Fruit fly (Drosophila melanogaster) whole organism, wandering third instar larva: ENCODE data around the gene Sce.

Source experiments
- CG32264 ChIP-seq: fragments of 200-800 bp; sonication (Bioruptor generic); optimal IDR thresholded peaks from 2 replicates; lab custom pipeline; 2016; ENCODE audit warnings: missing biosample characterization, missing genetic modification characterization
- CG9705 ChIP-seq: fragments of 200-800 bp; sonication (Bioruptor generic); optimal IDR thresholded peaks from 2 replicates; lab custom pipeline; 2018; ENCODE audit warnings: missing biosample characterization, mild to moderate bottlenecking, missing genetic modification characterization
- Dfd ChIP-seq: fragments of >200 bp; optimal IDR thresholded peaks from 2 replicates; lab custom pipeline; 2017; ENCODE audit warnings: missing biosample characterization, missing genetic modification characterization
- Dif ChIP-seq: fragments of 200-275, 200-300 bp; sonication (Bioruptor generic); optimal IDR thresholded peaks from 2 replicates; lab custom pipeline; 2018; ENCODE audit warnings: missing biosample characterization, missing genetic modification characterization; ENCODE audit not compliant: partially characterized antibody
- GATAd ChIP-seq: sonication (Bioruptor generic); optimal IDR thresholded peaks from 2 replicates; lab custom pipeline; 2016; ENCODE audit warnings: missing biosample characterization, missing genetic modification characterization
- HLH106 ChIP-seq: fragments of 200-800 bp; optimal IDR thresholded peaks from 3 replicates; lab custom pipeline; 2019; ENCODE audit warnings: missing biosample characterization, mild to moderate bottlenecking, missing genetic modification characterization, moderate library complexity
- Hnf4 ChIP-seq: fragments of 200-800 bp; sonication (Bioruptor generic); optimal IDR thresholded peaks from 2 replicates; lab custom pipeline; 2016; ENCODE audit warnings: missing biosample characterization, mild to moderate bottlenecking, missing genetic modification characterization
- Hr78 ChIP-seq: fragments of >200 bp; optimal IDR thresholded peaks from 2 replicates; lab custom pipeline; 2017; ENCODE audit warnings: missing biosample characterization, missing genetic modification characterization
- Hr83 ChIP-seq: fragments of 200-300 bp; sonication (Bioruptor generic); optimal IDR thresholded peaks from 2 replicates; lab custom pipeline; 2016; ENCODE audit warnings: missing biosample characterization, mild to moderate bottlenecking, missing genetic modification characterization, moderate library complexity; ENCODE audit not compliant: poor library complexity, severe bottlenecking
- Jra ChIP-seq: sonication (Bioruptor generic); optimal IDR thresholded peaks from 2 replicates; lab custom pipeline; 2016; ENCODE audit warnings: missing biosample characterization, missing genetic modification characterization
- Mio ChIP-seq: sonication (Bioruptor generic); optimal IDR thresholded peaks from 2 replicates; lab custom pipeline; 2016; ENCODE audit warnings: missing biosample characterization, missing genetic modification characterization
- Myc ChIP-seq: fragments of >200 bp; optimal IDR thresholded peaks from 2 replicates; lab custom pipeline; 2017
- N ChIP-seq: fragments of >200 bp; optimal IDR thresholded peaks from 2 replicates; lab custom pipeline; 2018; ENCODE audit warnings: missing biosample characterization, missing external identifiers, missing genetic modification characterization
- OdsH ChIP-seq: fragments of 200-800 bp; sonication (Bioruptor generic); optimal IDR thresholded peaks from 2 replicates; lab custom pipeline; 2016; ENCODE audit warnings: missing biosample characterization, mild to moderate bottlenecking, missing genetic modification characterization
- Rel ChIP-seq, 2 experiments: fragments of 200-800 bp; sonication (Bioruptor generic) in 1 of 2; optimal IDR thresholded peaks; 2 replicates in 1 of 2; 3 replicates in 1 of 2; lab custom pipeline; 2016 to 2019; ENCODE audit warnings: mild to moderate bottlenecking in 2 of 2, missing biosample characterization in 2 of 2, missing genetic modification characterization in 2 of 2, moderate library complexity in 1 of 2
- Sp1 ChIP-seq: fragments of 200-800 bp; sonication (Bioruptor generic); optimal IDR thresholded peaks from 3 replicates; lab custom pipeline; 2019; ENCODE audit warnings: missing biosample characterization, mild to moderate bottlenecking, missing genetic modification characterization, moderate library complexity
- Vsx2 ChIP-seq: fragments of 200-300, 225-300 bp; sonication (Bioruptor generic); optimal IDR thresholded peaks from 2 replicates; lab custom pipeline; 2018; ENCODE audit warnings: missing biosample characterization, missing genetic modification characterization; ENCODE audit not compliant: partially characterized antibody
- br ChIP-seq: fragments of 200-800 bp; sonication (Bioruptor generic); optimal IDR thresholded peaks from 2 replicates; lab custom pipeline; 2016; ENCODE audit warnings: missing biosample characterization, missing genetic modification characterization
- brk ChIP-seq: fragments of 200-800 bp; sonication (Bioruptor generic); optimal IDR thresholded peaks from 2 replicates; lab custom pipeline; 2016; ENCODE audit warnings: missing biosample characterization, mild to moderate bottlenecking, missing genetic modification characterization
- dl ChIP-seq, 2 experiments: fragments of 175-275, 200-275 bp in 1 of 2; fragments of 200-275 bp in 1 of 2; sonication (Bioruptor generic); optimal IDR thresholded peaks; lab custom pipeline; 2018; ENCODE audit warnings: mild to moderate bottlenecking in 2 of 2, missing biosample characterization in 2 of 2, missing genetic modification characterization in 2 of 2, moderate library complexity in 2 of 2; ENCODE audit not compliant: partially characterized antibody in 2 of 2, insufficient read depth in 1 of 2
- dmrt93B ChIP-seq: fragments of 200-800 bp; sonication (Bioruptor generic); optimal IDR thresholded peaks from 2 replicates; lab custom pipeline; 2018; ENCODE audit warnings: missing biosample characterization, mild to moderate bottlenecking, missing genetic modification characterization
- dsf ChIP-seq: sonication (Bioruptor generic); optimal IDR thresholded peaks from 2 replicates; lab custom pipeline; 2016; ENCODE audit warnings: missing biosample characterization, missing genetic modification characterization, borderline replicate concordance
- ey ChIP-seq: fragments of 200-800 bp; sonication (Bioruptor generic); optimal IDR thresholded peaks from 2 replicates; lab custom pipeline; 2016; ENCODE audit warnings: missing biosample characterization, missing genetic modification characterization
- foxo ChIP-seq, 2 experiments: fragments of 200-800 bp; sonication (Bioruptor generic); optimal IDR thresholded peaks; 2 replicates in 1 of 2; 3 replicates in 1 of 2; lab custom pipeline; 2016 to 2017; ENCODE audit warnings: missing biosample characterization in 2 of 2, missing genetic modification characterization in 2 of 2
- fru ChIP-seq: fragments of 200-800 bp; sonication (Bioruptor generic); optimal IDR thresholded peaks from 3 replicates; lab custom pipeline; 2016; ENCODE audit warnings: missing biosample characterization, mild to moderate bottlenecking, missing genetic modification characterization
- h ChIP-seq: fragments of 200-800 bp; sonication (Bioruptor generic); optimal IDR thresholded peaks from 3 replicates; lab custom pipeline; 2016; ENCODE audit warnings: missing biosample characterization, mild to moderate bottlenecking, missing genetic modification characterization
- jim ChIP-seq: fragments of 175-275, 200-325 bp; sonication (Bioruptor generic); optimal IDR thresholded peaks from 2 replicates; lab custom pipeline; 2016; ENCODE audit warnings: missing biosample characterization, mild to moderate bottlenecking, missing genetic modification characterization
- lola ChIP-seq: fragments of >200 bp; optimal IDR thresholded peaks from 2 replicates; lab custom pipeline; 2017; ENCODE audit warnings: missing biosample characterization, missing genetic modification characterization
- pan ChIP-seq: fragments of >200 bp; optimal IDR thresholded peaks from 2 replicates; lab custom pipeline; 2017
- psq ChIP-seq: fragments of 200-800 bp; sonication (Bioruptor generic); optimal IDR thresholded peaks from 3 replicates; lab custom pipeline; 2017; ENCODE audit warnings: missing biosample characterization, mild to moderate bottlenecking, missing genetic modification characterization, moderate library complexity
- rgr ChIP-seq: fragments of 200-800 bp; sonication (Bioruptor generic); optimal IDR thresholded peaks from 3 replicates; lab custom pipeline; 2016; ENCODE audit warnings: missing biosample characterization, mild to moderate bottlenecking, missing genetic modification characterization
- sage ChIP-seq: fragments of 200-800 bp; sonication (Bioruptor generic); optimal IDR thresholded peaks from 2 replicates; lab custom pipeline; 2016; ENCODE audit warnings: missing biosample characterization, mild to moderate bottlenecking, missing genetic modification characterization
- sv ChIP-seq: fragments of 200-800 bp; sonication (Bioruptor generic); optimal IDR thresholded peaks from 3 replicates; lab custom pipeline; 2016; ENCODE audit warnings: missing biosample characterization, missing genetic modification characterization
- tai ChIP-seq: sonication (Bioruptor generic); optimal IDR thresholded peaks from 2 replicates; lab custom pipeline; 2016; ENCODE audit warnings: missing biosample characterization, missing genetic modification characterization
- usp ChIP-seq: fragments of >200 bp; optimal IDR thresholded peaks from 2 replicates; lab custom pipeline; 2017; ENCODE audit warnings: missing biosample characterization, missing genetic modification characterization
- woc ChIP-seq: sonication (Bioruptor generic); optimal IDR thresholded peaks from 2 replicates; lab custom pipeline; 2016; ENCODE audit warnings: missing biosample characterization, mild to moderate bottlenecking, missing genetic modification characterization

The Sce gene

DNA sequence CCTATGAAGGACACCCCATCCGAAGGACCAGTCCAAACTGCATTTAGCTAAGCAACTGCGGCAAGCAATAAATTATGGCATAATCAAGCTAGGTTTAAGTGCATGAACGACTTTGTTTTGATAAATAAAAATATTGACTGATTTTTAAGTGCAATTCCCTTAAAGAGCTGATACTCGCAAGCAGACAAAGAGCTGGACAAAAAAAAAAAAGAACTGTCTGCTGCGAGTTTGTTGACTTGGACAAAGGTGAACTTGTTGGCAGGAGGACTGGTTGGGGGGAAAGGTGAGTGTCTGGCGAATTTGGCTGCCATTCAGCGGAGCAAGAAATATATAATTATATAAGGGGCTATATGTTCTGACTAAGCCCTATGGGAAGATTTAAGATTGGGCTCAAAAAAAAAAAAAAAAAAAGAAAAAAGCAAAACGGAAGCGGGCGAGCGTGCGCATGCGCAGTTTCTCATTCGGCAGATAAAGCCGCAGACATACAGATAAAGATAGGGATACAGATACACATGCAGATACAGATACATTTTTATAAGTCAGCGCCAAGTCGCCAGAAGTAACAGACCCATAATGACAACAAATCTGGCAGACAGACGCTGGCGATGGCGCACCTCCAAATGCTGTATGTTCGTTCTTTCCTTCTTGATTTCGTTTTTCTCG lies 10.9 kb upstream of the Sce start:
- TF ChIP-seq ey (GFP tag; lab: Kevin White, UChicago) = no peak
- TF ChIP-seq Dif (GFP tag; lab: Kevin White, UChicago) = no peak
- TF ChIP-seq CG9705 = no peak
- no peak for TF ChIP-seq foxo (GFP tag; optimal IDR thresholded peaks at IDR 0.05; lab: Kevin White, UChicago)
- peak; percentile 60 for TF ChIP-seq psq
- no peak for TF ChIP-seq sage (GFP tag; lab: Kevin White, UChicago)
- no peak for TF ChIP-seq woc
- no peak for TF ChIP-seq dmrt93B (GFP tag; lab: Kevin White, UChicago)
- TF ChIP-seq Vsx2 = no peak
- TF ChIP-seq Sp1 (GFP tag; lab: Kevin White, UChicago) = no peak
- TF ChIP-seq dl (GFP tag; optimal IDR thresholded peaks at IDR 0.05; lab: Kevin White, UChicago; ENCODE audit: insufficient read depth in 1 of 2, partially characterized antibody in 2 of 2) = no peak
- TF ChIP-seq fru = peak; percentile 58
- no peak for TF ChIP-seq h (GFP tag; lab: Kevin White, UChicago)
- no peak for TF ChIP-seq jim (GFP tag; lab: Kevin White, UChicago)

- TF ChIP-seq rgr = no peak
- no peak for TF ChIP-seq dl (GFP tag; optimal IDR thresholded peaks at IDR 0.05; lab: Kevin White, UChicago; ENCODE audit: insufficient read depth in 1 of 2, partially characterized antibody in 2 of 2)
- no peak for TF ChIP-seq CG32264
- no peak for TF ChIP-seq OdsH (GFP tag; lab: Kevin White, UChicago)
- no peak for TF ChIP-seq fru
- TF ChIP-seq Dfd = no peak
- TF ChIP-seq h (GFP tag; lab: Kevin White, UChicago) = no peak
- TF ChIP-seq usp (GFP tag; lab: Kevin White, UChicago) = no peak
- TF ChIP-seq GATAd = no peak
- TF ChIP-seq br (GFP tag; lab: Kevin White, UChicago) = no peak
- TF ChIP-seq pan (lab: Kevin White, UChicago) = no peak
- TF ChIP-seq ey (GFP tag; lab: Kevin White, UChicago) = no peak
- TF ChIP-seq Dif (GFP tag; lab: Kevin White, UChicago) = no peak
- no peak for TF ChIP-seq Myc (lab: Kevin White, UChicago)
- TF ChIP-seq dmrt93B (GFP tag; lab: Kevin White, UChicago) = no peak
- no peak for TF ChIP-seq lola (GFP tag; lab: Kevin White, UChicago)
- no peak for TF ChIP-seq CG9705
- TF ChIP-seq Vsx2 = no peak
- no peak for TF ChIP-seq Rel (GFP tag; optimal IDR thresholded peaks at IDR 0.05; lab: Kevin White, UChicago)
- no peak for TF ChIP-seq Rel (tag; optimal IDR thresholded peaks at IDR 0.05; lab: Kevin White, UChicago)
- TF ChIP-seq dsf (GFP tag; lab: Kevin White, UChicago) = no peak
- TF ChIP-seq, all 38 proteins: peak for 0
These were observed 6.2 kb upstream of the Sce start, which contains the start of gene CG31055 for dm6 chr3R:27688034-27688433. Gene CG31055 (minus strand): TSS chr3R:27688134.

DNA sequence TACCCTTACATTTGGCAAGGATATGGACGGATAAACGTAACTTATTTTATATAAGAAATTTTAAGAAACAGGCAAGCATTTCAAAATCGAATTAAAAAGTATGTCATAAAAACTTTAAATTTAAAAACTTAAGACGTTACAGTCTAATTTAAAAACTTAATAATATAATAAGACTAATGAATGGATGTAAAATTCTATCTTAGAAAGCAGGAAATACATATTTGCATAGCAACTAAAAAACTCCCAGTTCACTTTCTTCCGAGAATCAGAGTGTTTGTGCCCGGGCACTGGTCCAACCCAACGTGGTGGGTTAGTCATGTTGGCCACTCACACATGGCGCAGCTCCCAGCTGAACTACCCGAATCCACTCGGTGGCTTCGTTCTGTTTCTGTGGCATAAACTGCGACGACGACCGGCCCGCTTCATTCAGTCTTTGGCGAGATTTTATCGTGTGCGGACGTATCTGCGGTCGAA lies 3.7 kb upstream of the Sce start, which contains the start of gene CG12880:
CG12880 (plus strand) TSS at position 424 of the 474 bp plus-strand sequence.
- no peak for TF ChIP-seq Jra (GFP tag; lab: Kevin White, UChicago)
- no peak for TF ChIP-seq tai
- peak; percentile 19 for TF ChIP-seq HLH106 (tag; lab: Kevin White, UChicago)
- TF ChIP-seq Rel (GFP tag; optimal IDR thresholded peaks at IDR 0.05; lab: Kevin White, UChicago) = no peak
- no peak for TF ChIP-seq Rel (tag; optimal IDR thresholded peaks at IDR 0.05; lab: Kevin White, UChicago)
- no peak for TF ChIP-seq brk (GFP tag; lab: Kevin White, UChicago)
- no peak for TF ChIP-seq sv
- TF ChIP-seq ey (GFP tag; lab: Kevin White, UChicago) = peak; percentile 9
- no peak for TF ChIP-seq Dfd
- no peak for TF ChIP-seq Hnf4 (GFP tag; lab: Kevin White, UChicago)
- no peak for TF ChIP-seq dl (GFP tag; optimal IDR thresholded peaks at IDR 0.05; lab: Kevin White, UChicago; ENCODE audit: insufficient read depth in 1 of 2, partially characterized antibody in 2 of 2)
- peak; percentile 31 for TF ChIP-seq fru
- no peak for TF ChIP-seq CG32264
- no peak for TF ChIP-seq GATAd
- TF ChIP-seq Hr78 (GFP tag; lab: Kevin White, UChicago) = no peak
- no peak for TF ChIP-seq Dif (GFP tag; lab: Kevin White, UChicago)
- no peak for TF ChIP-seq usp (GFP tag; lab: Kevin White, UChicago)
- no peak for TF ChIP-seq dmrt93B (GFP tag; lab: Kevin White, UChicago)
- peak; percentile 28 for TF ChIP-seq h (GFP tag; lab: Kevin White, UChicago)
- no peak for TF ChIP-seq pan (lab: Kevin White, UChicago)
- TF ChIP-seq CG9705 = no peak
- TF ChIP-seq Hr83 (GFP tag; lab: Kevin White, UChicago) = no peak
- peak; percentile 47 for TF ChIP-seq psq
- TF ChIP-seq foxo (GFP tag; optimal IDR thresholded peaks at IDR 0.05; lab: Kevin White, UChicago) = peak in 1 of 2 experiments; percentile 30
- peak; percentile 84 for TF ChIP-seq woc
- TF ChIP-seq N (GFP tag; lab: Kevin White, UChicago) = no peak
- no peak for TF ChIP-seq dsf (GFP tag; lab: Kevin White, UChicago)
- no peak for TF ChIP-seq br (GFP tag; lab: Kevin White, UChicago)
- TF ChIP-seq Sp1 (GFP tag; lab: Kevin White, UChicago) = peak; percentile 32
- peak; percentile 44 for TF ChIP-seq OdsH (GFP tag; lab: Kevin White, UChicago)
- no peak for TF ChIP-seq Mio (GFP tag; lab: Kevin White, UChicago)
- TF ChIP-seq sage (GFP tag; lab: Kevin White, UChicago) = no peak
- TF ChIP-seq, all 38 proteins: peak for 9
